Worm (Caenorhabditis elegans) whole organism, young adult: Measurements from ENCODE around the gene sma-10.

ENCODE experiments used
- F10E7.11 ChIP-seq: sonication (generic microtip); optimal IDR thresholded peaks from 2 replicates; lab custom pipeline; 2017; ENCODE audit warnings: mild to moderate bottlenecking, missing genetic modification characterization, moderate library complexity, missing compliant biosample characterization
- F33H1.4 ChIP-seq: fragments of 200-800 bp; sonication (Bioruptor generic); IDR thresholded peaks from 2 replicates; pipeline ENCODE4 v1.3.6; 2022; ENCODE audit warnings: missing genetic modification reagents, missing genetic modification characterization, missing compliant biosample characterization
- ets-4 ChIP-seq: fragments of 200-800 bp; sonication (Bioruptor generic); optimal IDR thresholded peaks from 2 replicates; lab custom pipeline; 2018; ENCODE audit warnings: mild to moderate bottlenecking, missing genetic modification characterization, missing compliant biosample characterization
- lin-35 ChIP-seq, 3 experiments: fragments of 150-350 bp in 2 of 3; sonication (generic microtip) in 1 of 3; optimal IDR thresholded peaks; 2 replicates each; lab custom pipeline; 2014 to 2018; ENCODE audit warnings: missing biosample characterization in 3 of 3, missing genetic modification characterization in 3 of 3, missing genetic modification reagents in 3 of 3
- lsl-1 ChIP-seq: fragments of 200-800 bp; sonication (Bioruptor generic); optimal IDR thresholded peaks from 2 replicates; lab custom pipeline; 2018; ENCODE audit warnings: mild to moderate bottlenecking, missing genetic modification characterization, moderate library complexity, missing compliant biosample characterization
- sea-2 ChIP-seq: fragments of 200-800 bp; sonication (Bioruptor generic); IDR thresholded peaks from 2 replicates; pipeline ENCODE4 v1.3.6; 2022; ENCODE audit warnings: missing genetic modification characterization, missing compliant biosample characterization
- ztf-3 ChIP-seq: fragments of 200-800 bp; sonication (Bioruptor generic); optimal IDR thresholded peaks from 2 replicates; lab custom pipeline; 2018; ENCODE audit warnings: mild to moderate bottlenecking, missing genetic modification characterization, missing compliant biosample characterization

- TF ChIP-seq F33H1.4 = no peak
- TF ChIP-seq F10E7.11 = no peak
- no peak for TF ChIP-seq sea-2
- TF ChIP-seq lsl-1 = no peak
- TF ChIP-seq lin-35 (GFP tag; optimal IDR thresholded peaks at IDR 0.05; lab: Kevin White, UChicago) = no peak
- TF ChIP-seq ztf-3 = no peak
- TF ChIP-seq ets-4 (GFP tag; lab: Kevin White, UChicago) = no peak
Measured at ce11 chrIV:269107-269506, 5.1 kb upstream of the sma-10 start, which contains the start of gene T21D12.11.
